Worm (Caenorhabditis elegans) whole organism, L2 larva: ENCODE measurements around the gene C09B8.3.
A peak's percentile ranks its signal among the peaks of the same experiment; 100 is the strongest.

Source experiments
- C34F6.9 ChIP-seq: fragments of 150-350 bp; optimal IDR thresholded peaks from 2 replicates; lab custom pipeline; 2014; ENCODE audit warnings: missing biosample characterization, missing genetic modification characterization
- F13H6.1 ChIP-seq: sonication (generic microtip); optimal IDR thresholded peaks from 2 replicates; lab custom pipeline; 2016; ENCODE audit warnings: missing genetic modification characterization, missing compliant biosample characterization
- alr-1 ChIP-seq: fragments of 150-350 bp; optimal IDR thresholded peaks from 2 replicates; lab custom pipeline; 2014; ENCODE audit warnings: missing biosample characterization, missing genetic modification characterization
- ama-1 ChIP-seq: fragments of 150-350 bp; optimal IDR thresholded peaks from 2 replicates; lab custom pipeline; 2018; ENCODE audit warnings: inconsistent platforms
- blmp-1 ChIP-seq: sonication (generic microtip); optimal IDR thresholded peaks from 2 replicates; lab custom pipeline; 2017; ENCODE audit warnings: missing genetic modification characterization, mild to moderate bottlenecking, missing compliant biosample characterization, antibody characterized with exemption, moderate library complexity; ENCODE audit not compliant: insufficient read depth
- crh-2 ChIP-seq: sonication (generic microtip); optimal IDR thresholded peaks from 2 replicates; lab custom pipeline; 2017; ENCODE audit warnings: missing biosample characterization, missing genetic modification characterization
- dmd-4 ChIP-seq: sonication (generic microtip); optimal IDR thresholded peaks from 2 replicates; lab custom pipeline; 2017; ENCODE audit warnings: missing biosample characterization, missing genetic modification characterization
- egl-27 ChIP-seq: sonication (generic microtip); optimal IDR thresholded peaks from 3 replicates; lab custom pipeline; 2017; ENCODE audit warnings: missing biosample characterization, missing genetic modification reagents, missing genetic modification characterization
- elt-3 ChIP-seq: sonication (generic microtip); optimal IDR thresholded peaks from 2 replicates; lab custom pipeline; 2017; ENCODE audit warnings: missing biosample characterization, missing genetic modification characterization
- fos-1 ChIP-seq: fragments of 150-350 bp; optimal IDR thresholded peaks from 2 replicates; lab custom pipeline; 2014; ENCODE audit warnings: missing biosample characterization, missing genetic modification characterization
- lin-11 ChIP-seq: fragments of 150-350 bp; sonication (generic microtip); optimal IDR thresholded peaks from 2 replicates; lab custom pipeline; 2014; ENCODE audit warnings: missing biosample characterization, missing genetic modification characterization, inconsistent platforms, mixed read lengths
- lin-39 ChIP-seq: fragments of 150-350 bp; optimal IDR thresholded peaks from 2 replicates; lab custom pipeline; 2014; ENCODE audit warnings: missing biosample characterization, missing genetic modification reagents, missing genetic modification characterization
- lsy-2 ChIP-seq, 2 experiments: fragments of 150-350 bp in 1 of 2; sonication (generic microtip) in 1 of 2; optimal IDR thresholded peaks; 2 replicates each; lab custom pipeline; 2014 to 2017; ENCODE audit warnings: missing biosample characterization in 2 of 2, missing genetic modification characterization in 2 of 2
- mbf-1 ChIP-seq: sonication (generic microtip); optimal IDR thresholded peaks from 2 replicates; lab custom pipeline; 2017; ENCODE audit warnings: missing biosample characterization, missing genetic modification characterization
- mdl-1 ChIP-seq, 2 experiments: fragments of 150-350 bp in 1 of 2; sonication (generic microtip) in 1 of 2; optimal IDR thresholded peaks; 2 replicates each; lab custom pipeline; 2017; ENCODE audit warnings: missing biosample characterization in 2 of 2, missing genetic modification characterization in 2 of 2
- nhr-11 ChIP-seq: fragments of 150-350 bp; optimal IDR thresholded peaks from 2 replicates; lab custom pipeline; 2014; ENCODE audit warnings: missing biosample characterization, missing genetic modification characterization
- nhr-12 ChIP-seq: fragments of 150-350 bp; optimal IDR thresholded peaks from 2 replicates; lab custom pipeline; 2014; ENCODE audit warnings: missing biosample characterization, missing genetic modification characterization
- nhr-129 ChIP-seq: fragments of 150-350 bp; optimal IDR thresholded peaks from 2 replicates; lab custom pipeline; 2014; ENCODE audit warnings: missing biosample characterization, missing genetic modification characterization
- nhr-21 ChIP-seq: fragments of 150-350 bp; optimal IDR thresholded peaks from 2 replicates; lab custom pipeline; 2014; ENCODE audit warnings: missing biosample characterization, missing genetic modification characterization
- nhr-237 ChIP-seq: fragments of 150-350 bp; optimal IDR thresholded peaks from 2 replicates; lab custom pipeline; 2014; ENCODE audit warnings: missing biosample characterization, missing genetic modification characterization
- nhr-25 ChIP-seq: fragments of 150-350 bp; sonication (generic microtip); optimal IDR thresholded peaks from 3 replicates; lab custom pipeline; 2014; ENCODE audit warnings: missing biosample characterization, missing genetic modification characterization
- nhr-6 ChIP-seq: fragments of 150-350 bp; optimal IDR thresholded peaks from 2 replicates; lab custom pipeline; 2014; ENCODE audit warnings: missing biosample characterization, missing genetic modification characterization
- nhr-77 ChIP-seq: fragments of 150-350 bp; optimal IDR thresholded peaks from 2 replicates; lab custom pipeline; 2014; ENCODE audit warnings: missing biosample characterization, missing genetic modification characterization
- sem-4 ChIP-seq: fragments of 150-350 bp; optimal IDR thresholded peaks from 2 replicates; lab custom pipeline; 2014; ENCODE audit warnings: missing biosample characterization, missing genetic modification reagents, missing genetic modification characterization
- skn-1 ChIP-seq: sonication (generic microtip); optimal IDR thresholded peaks from 2 replicates; lab custom pipeline; 2017; ENCODE audit warnings: missing biosample characterization, missing genetic modification characterization
- sma-3 ChIP-seq: sonication (generic microtip); optimal IDR thresholded peaks from 2 replicates; lab custom pipeline; 2016; ENCODE audit warnings: missing genetic modification reagents, missing genetic modification characterization, missing compliant biosample characterization
- sma-9 ChIP-seq, 2 experiments: fragments of 150-350 bp in 1 of 2; sonication (generic microtip) in 1 of 2; optimal IDR thresholded peaks; 2 replicates each; lab custom pipeline; 2014 to 2016; ENCODE audit warnings: missing genetic modification characterization in 2 of 2, mild to moderate bottlenecking in 1 of 2, missing biosample characterization in 1 of 2, missing compliant biosample characterization in 1 of 2, missing genetic modification reagents in 1 of 2, moderate library complexity in 1 of 2
- snpc-4 ChIP-seq: fragments of 150-350 bp; optimal IDR thresholded peaks from 2 replicates; lab custom pipeline; 2014; ENCODE audit warnings: missing biosample characterization, missing genetic modification characterization
- unc-55 ChIP-seq: fragments of 150-350 bp; sonication (generic microtip); optimal IDR thresholded peaks from 3 replicates; lab custom pipeline; 2014; ENCODE audit warnings: missing biosample characterization, missing genetic modification reagents, missing genetic modification characterization
- unc-62 ChIP-seq: fragments of 150-350 bp; optimal IDR thresholded peaks from 2 replicates; lab custom pipeline; 2014; ENCODE audit warnings: missing biosample characterization, missing genetic modification reagents, missing genetic modification characterization
- ztf-11 ChIP-seq: sonication (generic microtip); optimal IDR thresholded peaks from 2 replicates; lab custom pipeline; 2017; ENCODE audit warnings: missing biosample characterization, missing genetic modification characterization

C09B8.3 gene

ce11 chrX:6019886-6020469, 9.5 kb upstream of the C09B8.3 start, which contains the start of gene C09B8.4:
Gene C09B8.4 (minus strand): TSS chrX:6019936.
- peak; percentile 61 for TF ChIP-seq nhr-129 (tag; lab: Kevin White, UChicago)
- TF ChIP-seq F13H6.1 (tag; lab: Kevin White, UChicago), result peak; percentile 65
- no peak for TF ChIP-seq mdl-1 (tag; optimal IDR thresholded peaks at IDR 0.05; lab: Kevin White, UChicago)
- TF ChIP-seq sma-9 (GFP tag; optimal IDR thresholded peaks at IDR 0.05; lab: Kevin White, UChicago), result peak; percentile 71
- TF ChIP-seq sma-9 (tag; optimal IDR thresholded peaks at IDR 0.05; lab: Kevin White, UChicago), result no peak
- TF ChIP-seq lsy-2 (tag; optimal IDR thresholded peaks at IDR 0.05; lab: Kevin White, UChicago), result peak in 1 of 2 experiments; percentile 26
- no peak for TF ChIP-seq ztf-11 (tag; lab: Kevin White, UChicago)
- TF ChIP-seq lin-39 (tag; lab: Kevin White, UChicago), result no peak
- TF ChIP-seq crh-2 (tag; lab: Kevin White, UChicago), result peak; percentile 13

ce11 chrX:6015096-6015495, 4.6 kb upstream of the C09B8.3 start, which contains the start of gene C09B8.8:
Gene C09B8.8 (plus strand): TSS chrX:6015492.
- TF ChIP-seq nhr-25 (tag; lab: Kevin White, UChicago) (peak; percentile 35), skn-1 (tag; lab: Kevin White, UChicago) (no peak), nhr-11 (tag; lab: Kevin White, UChicago) (no peak), nhr-12 (tag; lab: Kevin White, UChicago) (no peak), F13H6.1 (tag; lab: Kevin White, UChicago) (no peak), sem-4 (tag; lab: Kevin White, UChicago) (no peak), unc-55 (GFP tag; lab: Kevin White, UChicago) (no peak)

DNA sequence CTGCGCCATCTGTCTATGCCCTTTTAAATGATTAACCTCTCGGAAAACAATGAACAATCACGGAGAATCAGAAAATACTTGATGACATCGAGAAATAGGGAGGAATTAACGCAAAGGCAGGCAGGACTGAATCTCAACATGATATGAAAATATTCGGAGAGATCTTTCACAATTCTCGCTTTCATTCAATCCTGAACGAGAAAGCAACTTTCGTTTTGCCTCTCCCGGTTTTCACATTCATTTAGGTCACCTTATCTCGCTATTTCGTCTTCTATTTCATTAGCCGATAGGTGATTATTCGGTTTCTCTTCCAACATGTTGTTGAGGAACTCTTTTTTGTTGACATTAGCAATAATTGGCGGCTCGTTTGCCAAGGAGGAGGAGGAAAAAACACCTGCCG, 6.2 kb downstream of the C09B8.3 start:
- TF ChIP-seq fos-1 (tag; lab: Kevin White, UChicago) (no peak), unc-62 (GFP tag; lab: Kevin White, UChicago) (no peak), blmp-1 (tag; lab: Kevin White, UChicago) (peak; percentile 47), unc-55 (GFP tag; lab: Kevin White, UChicago) (no peak), nhr-6 (tag; lab: Kevin White, UChicago) (no peak), nhr-237 (no peak), dmd-4 (tag; lab: Kevin White, UChicago) (no peak), alr-1 (tag; lab: Kevin White, UChicago) (no peak), nhr-21 (tag; lab: Kevin White, UChicago) (peak; percentile 7)

ce11 chrX:6003853-6004252, 6.6 kb downstream of the C09B8.3 start, which contains the start of gene sups-1:
Gene sups-1 (plus strand): TSS chrX:6004153.
- TF ChIP-seq alr-1 (tag; lab: Kevin White, UChicago) (no peak), F13H6.1 (tag; lab: Kevin White, UChicago) (no peak), dmd-4 (tag; lab: Kevin White, UChicago) (no peak), nhr-11 (tag; lab: Kevin White, UChicago) (no peak), unc-55 (GFP tag; lab: Kevin White, UChicago) (no peak), mbf-1 (tag; lab: Kevin White, UChicago) (no peak), snpc-4 (tag; lab: Kevin White, UChicago) (no peak), C34F6.9 (tag; lab: Kevin White, UChicago) (no peak), sma-3 (GFP tag; lab: Kevin White, UChicago) (no peak)

DNA sequence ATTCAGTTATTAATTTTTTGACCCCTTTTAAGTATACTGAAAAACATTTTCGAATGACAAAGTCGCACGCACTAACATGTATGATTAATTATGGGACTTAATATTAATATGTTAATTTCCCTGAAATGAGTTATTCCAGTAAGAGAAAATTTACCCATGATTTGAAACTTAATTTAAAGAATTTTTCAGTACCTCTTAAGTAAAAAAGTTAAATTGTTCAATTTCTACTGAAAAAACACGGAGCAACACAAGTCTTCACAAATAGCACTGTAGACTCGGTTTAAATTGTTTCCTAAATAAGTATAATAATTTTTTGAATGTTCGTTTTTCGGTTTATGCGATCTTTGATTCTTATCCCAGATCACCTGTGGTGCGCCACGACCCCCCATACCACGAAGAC, 8.0 kb downstream of the C09B8.3 start:
- TF ChIP-seq lin-39 (tag; lab: Kevin White, UChicago) (no peak), lin-11 (tag; lab: Kevin White, UChicago) (no peak), ama-1 (lab: Kevin White, UChicago) (no peak), sem-4 (tag; lab: Kevin White, UChicago) (no peak), egl-27 (no peak), elt-3 (tag; lab: Kevin White, UChicago) (no peak), nhr-12 (tag; lab: Kevin White, UChicago) (no peak), nhr-77 (tag; lab: Kevin White, UChicago) (no peak)
- TF ChIP-seq, all 48 proteins: peak for 0
